Worm (Caenorhabditis elegans) whole organism, L4/young adult: ENCODE results near the gene aakb-1.

ENCODE experiments used
- W03F9.2 ChIP-seq: fragments of 150-350 bp; optimal IDR thresholded peaks from 2 replicates; lab custom pipeline; 2014; ENCODE audit warnings: missing biosample characterization, missing genetic modification characterization
- him-1 ChIP-seq: sonication (generic microtip); optimal IDR thresholded peaks from 2 replicates; lab custom pipeline; 2016; ENCODE audit warnings: missing genotype, missing genetic modification reagents, missing genetic modification characterization, missing compliant biosample characterization

DNA sequence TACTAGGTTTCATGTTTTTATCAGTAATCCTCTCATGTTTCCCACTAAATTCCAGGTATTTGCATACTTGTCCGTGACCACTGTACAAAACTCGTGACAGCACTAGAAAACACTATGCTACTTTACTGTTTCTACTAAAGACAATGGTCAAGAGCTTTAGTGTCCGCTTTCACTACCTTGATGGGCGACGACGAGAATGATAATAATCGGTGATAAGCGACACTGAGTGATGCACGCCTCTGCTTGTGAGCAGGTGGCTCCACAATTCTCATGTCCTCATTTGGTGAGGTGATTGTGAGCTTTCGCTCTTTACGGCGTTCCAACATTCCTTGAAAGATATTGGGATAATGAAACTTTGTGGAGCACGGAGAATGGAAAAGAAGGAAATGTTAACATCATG, 47.7 kb downstream of the aakb-1 start:
- no peak for TF ChIP-seq him-1 (tag; lab: Kevin White, UChicago)
- no peak for TF ChIP-seq W03F9.2
